Fruit fly (Drosophila melanogaster) whole organism, embryonic: ENCODE results near the gene CG8236.
A peak's percentile ranks its signal among the peaks of the same experiment; 100 is the strongest.

Source experiments
- Ada2b ChIP-seq: fragments of 200-800 bp; sonication (Bioruptor generic); IDR thresholded peaks from 2 replicates; pipeline ENCODE4 v1.3.6; 2022; ENCODE audit warnings: missing biosample characterization, missing genetic modification characterization
- Adf1 ChIP-seq: fragments of 200-800 bp; sonication (Bioruptor generic); IDR thresholded peaks from 2 replicates; pipeline ENCODE4 v1.3.6; 2022; ENCODE audit warnings: missing biosample characterization, missing genetic modification characterization
- Atf3 ChIP-seq: fragments of 200-800 bp; sonication (Bioruptor generic); optimal IDR thresholded peaks from 3 replicates; lab custom pipeline; 2016; ENCODE audit warnings: missing biosample characterization, missing genetic modification characterization
- Atf6 ChIP-seq: fragments of 200-800 bp; sonication (Bioruptor generic); IDR thresholded peaks from 2 replicates; pipeline ENCODE4 v1.3.6; 2022; ENCODE audit warnings: missing biosample characterization, missing genetic modification characterization
- CG10147 ChIP-seq: fragments of 200-800 bp; sonication (Bioruptor generic); optimal IDR thresholded peaks from 2 replicates; lab custom pipeline; 2019; ENCODE audit warnings: missing biosample characterization, mild to moderate bottlenecking, missing genetic modification characterization, moderate library complexity
- CG10543 ChIP-seq: fragments of 200-800 bp; sonication (Bioruptor generic); optimal IDR thresholded peaks from 3 replicates; lab custom pipeline; 2017; ENCODE audit warnings: missing biosample characterization, mild to moderate bottlenecking, missing genetic modification characterization, moderate library complexity
- CG11723 ChIP-seq: fragments of 200-800 bp; sonication (Bioruptor generic); optimal IDR thresholded peaks from 2 replicates; lab custom pipeline; 2017; ENCODE audit warnings: missing biosample characterization, mild to moderate bottlenecking, missing genetic modification characterization
- CG1233 ChIP-seq: fragments of 200-800 bp; sonication (Bioruptor generic); optimal IDR thresholded peaks from 4 replicates; lab custom pipeline; 2018; ENCODE audit warnings: missing biosample characterization, mild to moderate bottlenecking, missing genetic modification characterization
- CG18262 ChIP-seq: fragments of 200-800 bp; optimal IDR thresholded peaks from 3 replicates; lab custom pipeline; 2019; ENCODE audit warnings: missing biosample characterization, mild to moderate bottlenecking, missing genetic modification characterization, moderate library complexity
- CG18599 ChIP-seq: fragments of 200-800 bp; sonication (Bioruptor generic); optimal IDR thresholded peaks from 3 replicates; lab custom pipeline; 2017; ENCODE audit warnings: missing biosample characterization, missing genetic modification characterization, mild to moderate bottlenecking, moderate library complexity, missing genetic modification reagents
- CG2199 ChIP-seq: fragments of 200-800 bp; sonication (Bioruptor generic); IDR thresholded peaks from 3 replicates; pipeline ENCODE4 v1.3.6; 2022; ENCODE audit warnings: missing biosample characterization, missing genetic modification characterization
- CG2678 ChIP-seq: fragments of 200-800 bp; sonication (Bioruptor generic); optimal IDR thresholded peaks from 3 replicates; lab custom pipeline; 2019; ENCODE audit warnings: missing biosample characterization, mild to moderate bottlenecking, missing genetic modification characterization, moderate library complexity
- CG30020 ChIP-seq: fragments of 200-800 bp; optimal IDR thresholded peaks from 2 replicates; lab custom pipeline; 2019; ENCODE audit warnings: missing biosample characterization, mild to moderate bottlenecking, missing genetic modification characterization, moderate library complexity
- CG31224 ChIP-seq: fragments of 200-800 bp; sonication (Bioruptor generic); IDR thresholded peaks from 2 replicates; pipeline ENCODE4 v1.3.6; 2022; ENCODE audit warnings: missing biosample characterization, missing genetic modification characterization
- CG34376 ChIP-seq: fragments of 200-800 bp; sonication (Bioruptor generic); optimal IDR thresholded peaks from 2 replicates; lab custom pipeline; 2018; ENCODE audit warnings: missing biosample characterization, mild to moderate bottlenecking, missing genetic modification characterization
- CG6765 ChIP-seq: fragments of 200-800 bp; sonication (Bioruptor generic); optimal IDR thresholded peaks from 3 replicates; lab custom pipeline; 2017; ENCODE audit warnings: missing biosample characterization, mild to moderate bottlenecking, missing genetic modification characterization
- CG7987 ChIP-seq: fragments of 200-800 bp; sonication (Bioruptor generic); optimal IDR thresholded peaks from 2 replicates; lab custom pipeline; 2018; ENCODE audit warnings: missing biosample characterization, mild to moderate bottlenecking, missing genetic modification characterization, moderate library complexity
- CG8290 ChIP-seq, 3 experiments: fragments of 200-800 bp; sonication (Bioruptor generic); optimal IDR thresholded peaks; 2 replicates each; lab custom pipeline; 2016 to 2019; ENCODE audit warnings: missing biosample characterization in 3 of 3, missing genetic modification characterization in 3 of 3, mild to moderate bottlenecking in 2 of 3, moderate library complexity in 1 of 3
- Fer1 ChIP-seq: fragments of 200-800 bp; sonication (Bioruptor generic); optimal IDR thresholded peaks from 2 replicates; lab custom pipeline; 2017; ENCODE audit warnings: missing biosample characterization, mild to moderate bottlenecking, missing genetic modification characterization
- HLH54F ChIP-seq: fragments of 200-800 bp; sonication (Bioruptor generic); optimal IDR thresholded peaks from 3 replicates; lab custom pipeline; 2016; ENCODE audit warnings: missing biosample characterization, missing genetic modification characterization
- Hmr ChIP-seq: fragments of 200-800 bp; sonication (Bioruptor generic); optimal IDR thresholded peaks from 3 replicates; lab custom pipeline; 2017; ENCODE audit warnings: mild to moderate bottlenecking, missing biosample characterization, missing genetic modification reagents, missing genetic modification characterization
- Hmx ChIP-seq: fragments of 200-800 bp; sonication (Bioruptor generic); optimal IDR thresholded peaks from 2 replicates; lab custom pipeline; 2016; ENCODE audit warnings: missing biosample characterization, missing genetic modification characterization
- NFAT ChIP-seq: fragments of 200-800 bp; sonication (Bioruptor generic); IDR thresholded peaks from 2 replicates; pipeline ENCODE4 v1.3.6; 2022; ENCODE audit warnings: missing biosample characterization, missing genetic modification characterization
- Neu2 ChIP-seq: fragments of 200-800 bp; sonication (Bioruptor generic); optimal IDR thresholded peaks from 3 replicates; lab custom pipeline; 2016; ENCODE audit warnings: missing biosample characterization, missing genetic modification characterization, borderline replicate concordance
- Poxn ChIP-seq: fragments of 200-800 bp; sonication (Bioruptor generic); IDR thresholded peaks from 2 replicates; pipeline ENCODE4 v1.3.6; 2022; ENCODE audit warnings: missing biosample characterization, missing genetic modification characterization
- Rfx ChIP-seq: fragments of 200-800 bp; sonication (Bioruptor generic); IDR thresholded peaks from 2 replicates; pipeline ENCODE4 v1.3.6; 2022; ENCODE audit warnings: missing biosample characterization, missing genetic modification characterization
- Sox102F ChIP-seq: fragments of 200-800 bp; sonication (Bioruptor generic); optimal IDR thresholded peaks from 2 replicates; lab custom pipeline; 2018; ENCODE audit warnings: missing biosample characterization, mild to moderate bottlenecking, missing genetic modification characterization, moderate library complexity
- Stat92E ChIP-seq, 3 experiments: fragments of >200 bp in 2 of 3; fragments of 200-800 bp in 1 of 3; sonication (Bioruptor generic) in 1 of 3; optimal IDR thresholded peaks; 2 replicates each; lab custom pipeline; 2017 to 2019; ENCODE audit warnings: missing biosample characterization in 3 of 3, missing genetic modification characterization in 3 of 3, mild to moderate bottlenecking in 1 of 3, moderate library complexity in 1 of 3
- Vsx1 ChIP-seq: fragments of 200-800 bp; sonication (Bioruptor generic); optimal IDR thresholded peaks from 2 replicates; lab custom pipeline; 2017; ENCODE audit warnings: missing biosample characterization, mild to moderate bottlenecking, missing genetic modification characterization, missing genetic modification reagents
- bigmax ChIP-seq: fragments of 200-800 bp; sonication (Bioruptor generic); optimal IDR thresholded peaks from 2 replicates; lab custom pipeline; 2018; ENCODE audit warnings: missing biosample characterization, mild to moderate bottlenecking, missing genetic modification characterization
- caup ChIP-seq: fragments of 200-800 bp; sonication (Bioruptor generic); optimal IDR thresholded peaks from 3 replicates; lab custom pipeline; 2017; ENCODE audit warnings: missing biosample characterization, mild to moderate bottlenecking, missing genetic modification characterization, moderate library complexity; ENCODE audit not compliant: severe bottlenecking
- chinmo ChIP-seq: fragments of 200-800 bp; sonication (Bioruptor generic); IDR thresholded peaks from 4 replicates; pipeline ENCODE4 v1.3.6; 2022; ENCODE audit warnings: missing biosample characterization, missing genetic modification characterization; ENCODE audit not compliant: partially characterized antibody
- chm ChIP-seq: fragments of 200-800 bp; sonication (Bioruptor generic); IDR thresholded peaks from 2 replicates; pipeline ENCODE4 v1.3.6; 2022; ENCODE audit warnings: missing biosample characterization, missing genetic modification characterization
- crol ChIP-seq: fragments of 200-800 bp; sonication (Bioruptor generic); IDR thresholded peaks from 2 replicates; pipeline ENCODE4 v1.3.6; 2022; ENCODE audit warnings: missing biosample characterization, missing genetic modification characterization
- cwo ChIP-seq: fragments of 200-800 bp; sonication (Bioruptor generic); optimal IDR thresholded peaks from 3 replicates; lab custom pipeline; 2017; ENCODE audit warnings: missing biosample characterization, missing genetic modification characterization, mild to moderate bottlenecking, moderate library complexity, missing genetic modification reagents
- fru ChIP-seq: fragments of >200 bp; optimal IDR thresholded peaks from 2 replicates; lab custom pipeline; 2017
- gro ChIP-seq: fragments of 200-800 bp; sonication (Bioruptor generic); optimal IDR thresholded peaks from 2 replicates; lab custom pipeline; 2016; ENCODE audit warnings: missing biosample characterization, missing genetic modification characterization
- kni ChIP-seq: fragments of 200-800 bp; sonication (Bioruptor generic); optimal IDR thresholded peaks from 3 replicates; lab custom pipeline; 2017; ENCODE audit warnings: mild to moderate bottlenecking, missing biosample characterization, missing genetic modification reagents, missing genetic modification characterization
- lab ChIP-seq: fragments of 200-800 bp; sonication (Bioruptor generic); optimal IDR thresholded peaks from 3 replicates; lab custom pipeline; 2017; ENCODE audit warnings: missing biosample characterization, missing genetic modification characterization, mild to moderate bottlenecking, moderate library complexity, missing genetic modification reagents
- lmd ChIP-seq: fragments of 200-800 bp; sonication (Bioruptor generic); IDR thresholded peaks from 2 replicates; pipeline ENCODE4 v1.3.6; 2022; ENCODE audit warnings: missing biosample characterization, missing genetic modification characterization
- maf-S ChIP-seq: fragments of 200-800 bp; sonication (Bioruptor generic); optimal IDR thresholded peaks from 2 replicates; lab custom pipeline; 2016; ENCODE audit warnings: missing biosample characterization, missing genetic modification characterization
- pnt ChIP-seq: fragments of 200-800 bp; sonication (Bioruptor generic); optimal IDR thresholded peaks from 3 replicates; lab custom pipeline; 2016; ENCODE audit warnings: missing biosample characterization, missing genetic modification characterization
- salm ChIP-seq: fragments of 200-800 bp; sonication (Bioruptor generic); optimal IDR thresholded peaks from 2 replicates; lab custom pipeline; 2018; ENCODE audit warnings: missing biosample characterization, mild to moderate bottlenecking, missing genetic modification characterization
- sd ChIP-seq: fragments of 200-800 bp; sonication (Bioruptor generic); optimal IDR thresholded peaks from 3 replicates; lab custom pipeline; 2018; ENCODE audit warnings: missing biosample characterization, mild to moderate bottlenecking, missing genetic modification characterization, moderate library complexity
- shn ChIP-seq: fragments of 200-800 bp; sonication (Bioruptor generic); optimal IDR thresholded peaks from 3 replicates; lab custom pipeline; 2016; ENCODE audit warnings: missing biosample characterization, missing genetic modification characterization
- so ChIP-seq: fragments of 200-800 bp; sonication (Bioruptor generic); IDR thresholded peaks from 3 replicates; pipeline ENCODE4 v1.3.6; 2022; ENCODE audit warnings: missing biosample characterization, missing genetic modification characterization
- sug ChIP-seq: fragments of 200-800 bp; optimal IDR thresholded peaks from 2 replicates; lab custom pipeline; 2019; ENCODE audit warnings: missing biosample characterization, mild to moderate bottlenecking, missing genetic modification characterization, moderate library complexity
- unc-4 ChIP-seq: fragments of 200-800 bp; sonication (Bioruptor generic); IDR thresholded peaks from 2 replicates; pipeline ENCODE4 v1.3.6; 2022; ENCODE audit warnings: missing biosample characterization, missing genetic modification characterization; ENCODE audit not compliant: partially characterized antibody

The CG8236 gene

dm6 chr3R:8813164-8813629 lies 44.0 kb downstream of the CG8236 start, which contains the start of gene CG9837 (continued):
- TF ChIP-seq CG18262 (no peak), Atf3 (no peak), so (GFP tag; lab: Robert Waterston, UW) (no peak), Ada2b (no peak), HLH54F (no peak), Hmx (no peak), CG2678 (peak; percentile 55), CG11723 (no peak)

dm6 chr3R:8814029-8814647 lies 44.9 kb downstream of the CG8236 start:
- peak; percentile 92 for TF ChIP-seq sug (tag; lab: Kevin White, UChicago)
- peak; percentile 12 for TF ChIP-seq caup (GFP tag; lab: Kevin White, UChicago)
- TF ChIP-seq lmd (GFP tag; lab: Robert Waterston, UW) = no peak
- no peak for TF ChIP-seq Neu2 (GFP tag; lab: Kevin White, UChicago)
- no peak for TF ChIP-seq gro (GFP tag; lab: Kevin White, UChicago)
- TF ChIP-seq pnt = no peak
- TF ChIP-seq crol = peak; percentile 89
- peak; percentile 49 for TF ChIP-seq Atf6 (GFP tag; lab: Robert Waterston, UW)
- peak in 1 of 3 experiments; percentile 32 for TF ChIP-seq Stat92E (GFP tag; optimal IDR thresholded peaks at IDR 0.05; lab: Kevin White, UChicago)
- TF ChIP-seq cwo = peak; percentile 80
- TF ChIP-seq Hmr (GFP tag; lab: Kevin White, UChicago) = peak; percentile 12
- peak; percentile 32 for TF ChIP-seq CG10147 (GFP tag; lab: Kevin White, UChicago)
- TF ChIP-seq CG34376 (GFP tag; lab: Kevin White, UChicago) = peak; percentile 72
- TF ChIP-seq CG8290 (GFP tag; optimal IDR thresholded peaks at IDR 0.05; lab: Kevin White, UChicago) = no peak
- TF ChIP-seq CG8290 (tag; optimal IDR thresholded peaks at IDR 0.05; lab: Kevin White, UChicago) = peak in 1 of 2 experiments; percentile 37
- peak; percentile 67; the same call in 1 of the 3 replicates for TF ChIP-seq CG2199 (GFP tag; lab: Robert Waterston, UW)
- peak; percentile 36 for TF ChIP-seq Fer1 (GFP tag; lab: Kevin White, UChicago)
- TF ChIP-seq CG30020 = no peak
- peak; percentile 18 for TF ChIP-seq CG1233
- no peak for TF ChIP-seq maf-S
- peak; percentile 10 for TF ChIP-seq CG6765
- TF ChIP-seq Adf1 (GFP tag; lab: Robert Waterston, UW) = peak; percentile 9; the same call in 1 of the 2 replicates
- TF ChIP-seq Sox102F (GFP tag; lab: Kevin White, UChicago) = no peak
- TF ChIP-seq salm (tag; lab: Kevin White, UChicago) = no peak
- peak; percentile 36 for TF ChIP-seq lab (GFP tag; lab: Kevin White, UChicago)
- peak; percentile 81 for TF ChIP-seq CG10543 (GFP tag; lab: Kevin White, UChicago)
- no peak for TF ChIP-seq Poxn (GFP tag; lab: Robert Waterston, UW)
- no peak for TF ChIP-seq shn
- peak; percentile 99 for TF ChIP-seq sd (tag; lab: Kevin White, UChicago)
- TF ChIP-seq Rfx (GFP tag; lab: Robert Waterston, UW) = peak; percentile 7; the same call in 1 of the 2 replicates
- no peak for TF ChIP-seq kni (GFP tag; lab: Kevin White, UChicago)
- TF ChIP-seq chinmo (GFP tag; lab: Robert Waterston, UW) = 0 out of 4 replicates have a peak, but pooled peaks have one; percentile 4
- TF ChIP-seq unc-4 (GFP tag; lab: Robert Waterston, UW) = no peak
- TF ChIP-seq Vsx1 = peak; percentile 69
- TF ChIP-seq NFAT = peak; percentile 92
- peak; percentile 20 for TF ChIP-seq bigmax
- no peak for TF ChIP-seq fru (lab: Kevin White, UChicago)
- TF ChIP-seq chm (GFP tag; lab: Robert Waterston, UW) = 0 out of 2 replicates have a peak, but pooled peaks have one; percentile 46
- TF ChIP-seq CG31224 (GFP tag; lab: Robert Waterston, UW) = no peak
- TF ChIP-seq CG18599 (GFP tag; lab: Kevin White, UChicago) = peak; percentile 48
- peak; percentile 30 for TF ChIP-seq CG7987 (GFP tag; lab: Kevin White, UChicago)
